Worm (Caenorhabditis elegans) whole organism, early embryonic: ENCODE results near the gene srh-246.

Experiments used
- B0310.2 ChIP-seq: sonication (generic microtip); optimal IDR thresholded peaks from 2 replicates; lab custom pipeline; 2016; ENCODE audit warnings: mild to moderate bottlenecking, missing genetic modification characterization, missing compliant biosample characterization
- F13C5.2 ChIP-seq: sonication (generic microtip); optimal IDR thresholded peaks from 2 replicates; lab custom pipeline; 2017; ENCODE audit warnings: mild to moderate bottlenecking, missing genetic modification characterization, inconsistent platforms, missing compliant biosample characterization
- aly-1 ChIP-seq: sonication (generic microtip); optimal IDR thresholded peaks from 2 replicates; lab custom pipeline; 2016; ENCODE audit warnings: missing genetic modification characterization, missing compliant biosample characterization
- ama-1 ChIP-seq: fragments of 150-350 bp; optimal IDR thresholded peaks from 2 replicates; lab custom pipeline; 2014
- ceh-13 ChIP-seq: fragments of 200-800 bp; sonication (Bioruptor generic); optimal IDR thresholded peaks from 2 replicates; lab custom pipeline; 2018; ENCODE audit warnings: mild to moderate bottlenecking, missing genetic modification characterization, missing compliant biosample characterization
- ceh-36 ChIP-seq: sonication (generic microtip); optimal IDR thresholded peaks from 2 replicates; lab custom pipeline; 2016; ENCODE audit warnings: missing genetic modification characterization, inconsistent platforms, missing compliant biosample characterization
- ets-7 ChIP-seq: sonication (generic microtip); optimal IDR thresholded peaks from 2 replicates; lab custom pipeline; 2016; ENCODE audit warnings: missing genotype, missing genetic modification characterization, missing compliant biosample characterization
- flt-1 ChIP-seq: fragments of 200-800 bp; sonication (Bioruptor generic); IDR thresholded peaks from 2 replicates; pipeline ENCODE4 v1.3.6; 2022; ENCODE audit warnings: missing genetic modification characterization, missing compliant biosample characterization
- hmbx-1 ChIP-seq: sonication (generic microtip); optimal IDR thresholded peaks from 2 replicates; lab custom pipeline; 2016; ENCODE audit warnings: mild to moderate bottlenecking, missing genetic modification characterization, missing compliant biosample characterization
- hmg-4 ChIP-seq: fragments of 200-800 bp; sonication (Bioruptor generic); optimal IDR thresholded peaks from 2 replicates; lab custom pipeline; 2018; ENCODE audit warnings: mild to moderate bottlenecking, missing genetic modification characterization, missing compliant biosample characterization
- hnd-1 ChIP-seq: sonication (generic microtip); optimal IDR thresholded peaks from 2 replicates; lab custom pipeline; 2016; ENCODE audit warnings: missing genetic modification characterization, missing compliant biosample characterization
- pes-1 ChIP-seq: fragments of 200-800 bp; sonication (Bioruptor generic); IDR thresholded peaks from 2 replicates; pipeline ENCODE4 v1.3.6; 2022; ENCODE audit warnings: missing genetic modification reagents, missing genetic modification characterization, missing compliant biosample characterization
- scrt-1 ChIP-seq: fragments of 200-800 bp; sonication (Bioruptor generic); IDR thresholded peaks from 2 replicates; pipeline ENCODE4 v1.3.6; 2022; ENCODE audit warnings: missing genetic modification characterization, missing compliant biosample characterization
- sea-1 ChIP-seq: fragments of 200-800 bp; sonication (Bioruptor generic); conservative IDR thresholded peaks from 2 replicates; pipeline ENCODE4 v1.3.6; 2022; ENCODE audit warnings: missing genetic modification characterization, missing compliant biosample characterization
- tbx-11 ChIP-seq: fragments of 200-800 bp; sonication (Bioruptor generic); IDR thresholded peaks from 2 replicates; pipeline ENCODE4 v1.3.6; 2022; ENCODE audit warnings: missing genetic modification characterization, missing compliant biosample characterization
- tbx-37 ChIP-seq: fragments of 200-800 bp; sonication (Bioruptor generic); conservative IDR thresholded peaks from 2 replicates; pipeline ENCODE4 v1.3.6; 2022; ENCODE audit warnings: missing genetic modification reagents, missing genetic modification characterization, missing compliant biosample characterization
- tra-4 ChIP-seq: sonication (generic microtip); optimal IDR thresholded peaks from 2 replicates; lab custom pipeline; 2017; ENCODE audit warnings: missing genetic modification characterization, missing compliant biosample characterization

The srh-246 gene

DNA sequence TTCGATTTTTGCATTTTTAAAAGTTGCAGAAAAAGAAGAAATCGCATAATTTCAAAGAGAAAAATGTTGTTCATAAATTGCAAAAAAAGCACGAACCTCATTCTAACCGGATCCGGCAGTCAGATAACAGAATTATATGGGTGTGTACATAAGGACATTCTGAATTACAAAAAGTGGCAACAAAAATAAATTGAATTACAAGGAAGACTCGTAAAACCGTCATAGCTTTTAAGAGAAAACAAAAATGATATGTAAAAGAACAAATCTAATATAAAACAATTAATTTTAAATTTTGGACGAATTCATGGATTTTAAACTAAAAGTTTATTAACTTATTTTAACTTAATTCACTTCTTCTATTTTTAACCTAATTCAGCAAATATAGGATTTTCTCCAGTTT lies 2.6 kb upstream of the srh-246 start, which contains the start of gene F31F4.17:
Gene F31F4.17, minus strand, starts transcription at position 101 of the 400 bp plus-strand sequence.
- TF ChIP-seq tbx-11 (GFP tag; lab: Robert Waterston, UW): no peak
- TF ChIP-seq B0310.2 (tag; lab: Kevin White, UChicago): no peak
- no peak for TF ChIP-seq aly-1 (tag; lab: Kevin White, UChicago)
- no peak for TF ChIP-seq sea-1 (GFP tag; lab: Robert Waterston, UW)
- no peak for TF ChIP-seq hmg-4 (GFP tag; lab: Kevin White, UChicago)
- no peak for TF ChIP-seq F13C5.2 (tag; lab: Kevin White, UChicago)
- TF ChIP-seq ceh-36 (tag; lab: Kevin White, UChicago): no peak
- TF ChIP-seq ama-1 (lab: Kevin White, UChicago): no peak
- no peak for TF ChIP-seq ets-7
- no peak for TF ChIP-seq hmbx-1 (tag; lab: Kevin White, UChicago)
- TF ChIP-seq flt-1 (GFP tag; lab: Robert Waterston, UW): no peak
- no peak for TF ChIP-seq ceh-13

DNA sequence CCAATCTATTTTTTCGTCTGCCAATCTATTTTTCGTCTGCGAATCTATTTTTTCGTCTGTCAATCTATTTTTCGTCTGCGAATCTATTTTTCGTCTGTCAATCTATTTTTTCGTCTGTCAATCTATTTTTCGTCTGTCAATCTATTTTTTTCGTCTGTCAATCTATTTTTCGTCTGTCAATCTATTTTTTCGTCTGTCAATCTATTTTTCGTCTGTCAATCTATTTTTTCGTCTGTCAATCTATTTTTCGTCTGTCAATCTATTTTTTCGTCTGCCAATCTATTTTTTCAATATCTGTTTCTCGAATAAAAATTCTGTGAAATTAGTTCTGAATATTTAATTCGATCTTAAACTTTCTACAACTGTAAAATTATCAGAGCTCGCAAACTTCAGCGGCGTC lies 562 bp upstream of the srh-246 start:
- TF ChIP-seq tbx-11 (GFP tag; lab: Robert Waterston, UW) (peak; percentile 45; the same call in 1 of the 2 replicates), tbx-37 (GFP tag; lab: Robert Waterston, UW) (peak; percentile 75)

DNA sequence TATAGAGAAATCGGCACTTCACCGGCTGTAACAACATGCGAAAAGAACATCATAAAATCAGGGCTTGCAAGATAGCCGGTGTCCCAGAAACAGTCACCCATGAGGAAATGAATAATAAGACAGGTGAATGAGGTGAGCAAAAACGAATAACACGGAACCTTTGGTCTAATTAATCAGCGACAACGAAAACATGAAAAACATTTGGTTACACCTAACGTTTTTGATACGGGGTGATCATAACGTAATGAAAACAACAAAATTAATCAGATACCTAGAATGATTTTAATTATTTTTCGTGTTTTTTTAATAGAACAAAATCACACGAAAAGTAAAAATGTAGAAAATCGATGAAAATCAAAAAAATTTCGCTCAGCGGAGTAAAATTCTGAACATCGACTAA lies 1.8 kb downstream of the srh-246 start, which contains the start of gene srh-245:
Gene srh-245, minus strand, starts transcription at position 101 of the 400 bp plus-strand sequence.
- no peak for TF ChIP-seq hmbx-1 (tag; lab: Kevin White, UChicago)
- TF ChIP-seq sea-1 (GFP tag; lab: Robert Waterston, UW): no peak
- no peak for TF ChIP-seq ets-7
- TF ChIP-seq aly-1 (tag; lab: Kevin White, UChicago): no peak
- TF ChIP-seq tbx-11 (GFP tag; lab: Robert Waterston, UW): no peak
- TF ChIP-seq hnd-1 (tag; lab: Kevin White, UChicago): no peak
- TF ChIP-seq F13C5.2 (tag; lab: Kevin White, UChicago): no peak
- no peak for TF ChIP-seq ceh-13
- no peak for TF ChIP-seq ceh-36 (tag; lab: Kevin White, UChicago)
- TF ChIP-seq tra-4 (tag; lab: Kevin White, UChicago): no peak
- TF ChIP-seq pes-1 (GFP tag; lab: Robert Waterston, UW): no peak
- no peak for TF ChIP-seq tbx-37 (GFP tag; lab: Robert Waterston, UW)
- no peak for TF ChIP-seq ama-1 (lab: Kevin White, UChicago)
- TF ChIP-seq flt-1 (GFP tag; lab: Robert Waterston, UW): no peak
- no peak for TF ChIP-seq scrt-1 (GFP tag; lab: Robert Waterston, UW)
- TF ChIP-seq hmg-4 (GFP tag; lab: Kevin White, UChicago): no peak
- no peak for TF ChIP-seq B0310.2 (tag; lab: Kevin White, UChicago)

DNA sequence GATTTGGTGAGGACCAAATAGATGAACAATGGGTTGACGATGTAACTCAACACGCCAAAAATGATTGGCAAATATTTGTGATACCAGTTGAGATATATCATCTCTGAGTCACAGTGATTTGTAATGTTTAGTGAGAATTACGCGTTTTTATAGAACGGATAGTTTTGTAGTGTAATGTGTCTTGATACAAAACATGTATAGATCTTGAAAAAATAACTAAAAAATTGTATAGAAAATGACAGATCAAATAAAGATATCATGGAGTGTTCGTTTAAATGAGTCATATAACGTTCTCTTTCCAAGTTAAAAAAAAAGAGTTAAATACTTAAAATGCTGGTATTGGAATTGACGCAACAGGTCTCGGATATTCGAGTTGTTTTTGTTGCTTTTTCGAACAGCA lies 3.2 kb downstream of the srh-246 start, which contains the start of gene srj-6:
Gene srj-6, minus strand, starts transcription at position 101 of the 400 bp plus-strand sequence.
- no peak for TF ChIP-seq tra-4 (tag; lab: Kevin White, UChicago)
- no peak for TF ChIP-seq hmbx-1 (tag; lab: Kevin White, UChicago)
- TF ChIP-seq hmg-4 (GFP tag; lab: Kevin White, UChicago): no peak
- no peak for TF ChIP-seq ceh-13
- no peak for TF ChIP-seq ets-7
- no peak for TF ChIP-seq aly-1 (tag; lab: Kevin White, UChicago)
- no peak for TF ChIP-seq ceh-36 (tag; lab: Kevin White, UChicago)
- TF ChIP-seq scrt-1 (GFP tag; lab: Robert Waterston, UW): no peak
- TF ChIP-seq F13C5.2 (tag; lab: Kevin White, UChicago): no peak
- TF ChIP-seq tbx-37 (GFP tag; lab: Robert Waterston, UW): no peak
- TF ChIP-seq flt-1 (GFP tag; lab: Robert Waterston, UW): no peak
- TF ChIP-seq B0310.2 (tag; lab: Kevin White, UChicago): no peak
- TF ChIP-seq hnd-1 (tag; lab: Kevin White, UChicago): no peak
- no peak for TF ChIP-seq ama-1 (lab: Kevin White, UChicago)
- no peak for TF ChIP-seq sea-1 (GFP tag; lab: Robert Waterston, UW)
- no peak for TF ChIP-seq pes-1 (GFP tag; lab: Robert Waterston, UW)
- TF ChIP-seq tbx-11 (GFP tag; lab: Robert Waterston, UW): no peak

DNA sequence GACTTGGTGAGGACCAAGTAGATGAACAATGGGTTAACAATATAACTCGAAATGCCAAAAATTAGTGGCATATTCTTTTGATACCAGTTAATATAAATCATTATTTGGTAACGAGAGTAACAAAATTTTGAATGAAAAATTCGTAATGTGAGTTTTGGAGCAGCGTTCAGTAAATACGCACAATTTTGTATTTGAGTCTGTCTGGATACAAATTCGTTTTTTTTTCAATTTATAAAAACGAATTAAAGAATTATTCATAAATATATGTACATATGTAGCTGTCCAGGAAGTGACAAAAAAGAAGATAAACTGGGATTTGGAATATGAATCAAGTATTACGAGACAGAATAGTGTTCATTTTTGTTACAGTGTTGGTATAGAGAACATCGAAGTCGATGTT lies 4.6 kb downstream of the srh-246 start, which contains the start of gene srj-5:
Gene srj-5, minus strand, starts transcription at position 101 of the 400 bp plus-strand sequence.
- TF ChIP-seq pes-1 (GFP tag; lab: Robert Waterston, UW) (no peak), tra-4 (tag; lab: Kevin White, UChicago) (no peak), hmg-4 (GFP tag; lab: Kevin White, UChicago) (no peak), ceh-13 (no peak), tbx-37 (GFP tag; lab: Robert Waterston, UW) (no peak), hnd-1 (tag; lab: Kevin White, UChicago) (no peak), ets-7 (no peak), ceh-36 (tag; lab: Kevin White, UChicago) (no peak), aly-1 (tag; lab: Kevin White, UChicago) (no peak), B0310.2 (tag; lab: Kevin White, UChicago) (no peak), ama-1 (lab: Kevin White, UChicago) (no peak), sea-1 (GFP tag; lab: Robert Waterston, UW) (no peak), tbx-11 (GFP tag; lab: Robert Waterston, UW) (no peak), F13C5.2 (tag; lab: Kevin White, UChicago) (no peak)

DNA sequence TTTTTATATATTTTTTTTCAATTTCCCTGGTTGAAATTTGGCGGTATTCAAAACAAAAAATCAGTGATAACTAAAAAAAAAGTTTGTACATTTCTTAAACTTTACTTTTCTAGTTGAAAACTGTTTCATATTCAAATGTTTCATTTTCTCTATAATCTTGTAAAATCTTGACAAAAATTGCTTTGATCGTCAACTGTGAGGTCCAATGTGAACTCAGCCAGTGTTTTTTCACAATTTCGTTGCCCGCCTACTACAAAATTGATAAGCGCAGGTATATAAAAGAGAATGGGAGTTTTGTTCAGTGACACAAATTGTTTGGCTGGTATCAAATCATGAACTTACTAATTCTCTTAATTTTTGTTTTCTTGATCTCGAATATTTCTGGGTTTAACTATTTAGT lies 10.7 kb downstream of the srh-246 start, which contains the start of gene ugt-42:
Gene ugt-42, plus strand, starts transcription at position 301 of the 400 bp plus-strand sequence.
- TF ChIP-seq tra-4 (tag; lab: Kevin White, UChicago): no peak
- TF ChIP-seq F13C5.2 (tag; lab: Kevin White, UChicago): no peak
- no peak for TF ChIP-seq ceh-36 (tag; lab: Kevin White, UChicago)
- TF ChIP-seq ets-7: no peak
- no peak for TF ChIP-seq pes-1 (GFP tag; lab: Robert Waterston, UW)

DNA sequence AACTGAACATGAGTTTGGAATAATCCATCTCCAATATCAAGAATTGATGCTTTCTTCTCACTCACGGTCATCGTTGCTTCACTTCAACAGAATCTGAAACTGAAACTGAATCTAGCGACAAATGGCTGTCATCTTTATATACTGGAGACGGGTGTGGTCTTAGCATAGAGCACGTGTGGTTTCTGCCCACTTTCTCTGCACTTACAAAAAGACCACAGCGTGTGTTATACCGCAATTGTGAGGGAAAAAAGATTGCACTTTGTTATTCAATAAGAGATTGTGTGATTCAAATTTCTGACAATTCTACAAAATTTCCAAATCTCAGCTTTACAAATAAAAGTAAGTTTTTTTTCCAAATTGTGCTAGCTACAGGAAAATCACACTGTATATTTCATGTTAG lies 11.4 kb downstream of the srh-246 start, which contains the start of gene F48G7.12:
Gene F48G7.12, minus strand, starts transcription at position 101 of the 400 bp plus-strand sequence.
- no peak for TF ChIP-seq hnd-1 (tag; lab: Kevin White, UChicago)
- no peak for TF ChIP-seq flt-1 (GFP tag; lab: Robert Waterston, UW)
- no peak for TF ChIP-seq hmg-4 (GFP tag; lab: Kevin White, UChicago)
- TF ChIP-seq scrt-1 (GFP tag; lab: Robert Waterston, UW): no peak
- no peak for TF ChIP-seq ets-7
- no peak for TF ChIP-seq sea-1 (GFP tag; lab: Robert Waterston, UW)
